Worm (Caenorhabditis elegans) whole organism, L2 larva: Measurements from ENCODE around the gene F18E9.4.
A peak's percentile ranks its signal among the peaks of the same experiment; 100 is the strongest.

Experiments
- ama-1 ChIP-seq: fragments of 150-350 bp; optimal IDR thresholded peaks from 2 replicates; lab custom pipeline; 2018; ENCODE audit warnings: inconsistent platforms
- elt-1 ChIP-seq: fragments of 150-350 bp; optimal IDR thresholded peaks from 2 replicates; lab custom pipeline; 2014; ENCODE audit warnings: missing biosample characterization, missing genetic modification characterization
- elt-3 ChIP-seq: sonication (generic microtip); optimal IDR thresholded peaks from 2 replicates; lab custom pipeline; 2017; ENCODE audit warnings: missing biosample characterization, missing genetic modification characterization
- nhr-12 ChIP-seq: fragments of 150-350 bp; optimal IDR thresholded peaks from 2 replicates; lab custom pipeline; 2014; ENCODE audit warnings: missing biosample characterization, missing genetic modification characterization
- nhr-25 ChIP-seq: fragments of 150-350 bp; sonication (generic microtip); optimal IDR thresholded peaks from 3 replicates; lab custom pipeline; 2014; ENCODE audit warnings: missing biosample characterization, missing genetic modification characterization

- TF ChIP-seq ama-1 (lab: Kevin White, UChicago) (no peak), elt-1 (tag; lab: Kevin White, UChicago) (peak; percentile 4), nhr-12 (no peak), elt-3 (no peak), nhr-25 (tag; lab: Kevin White, UChicago) (peak; percentile 84)
Observed at ce11 chrX:8545971-8546442, 34.3 kb upstream of the F18E9.4 start, which contains the start of gene sdha-1.
